Worm (Caenorhabditis elegans) whole organism, L1 larva: Measurements from ENCODE around the gene Y73B6BL.29.
"Not testable (repeated sequence)": the region's sequence is repeated elsewhere in the genome, so short reads cannot be mapped to it uniquely, and the experiment has no call there.

ENCODE experiments used
- F16B12.6 ChIP-seq: fragments of 150-350 bp; optimal IDR thresholded peaks from 2 replicates; lab custom pipeline; 2014; ENCODE audit warnings: missing biosample characterization, missing genetic modification characterization
- aha-1 ChIP-seq: fragments of 150-350 bp; optimal IDR thresholded peaks from 2 replicates; lab custom pipeline; 2014; ENCODE audit warnings: missing biosample characterization, missing genetic modification characterization
- alr-1 ChIP-seq: fragments of 200-800 bp; sonication (Bioruptor generic); optimal IDR thresholded peaks from 2 replicates; lab custom pipeline; 2018; ENCODE audit warnings: borderline replicate concordance, mild to moderate bottlenecking, missing genetic modification characterization, missing compliant biosample characterization
- aly-2 ChIP-seq: fragments of 150-350 bp; optimal IDR thresholded peaks from 2 replicates; lab custom pipeline; 2014; ENCODE audit warnings: missing biosample characterization, missing genetic modification characterization
- blmp-1 ChIP-seq: fragments of 150-350 bp; optimal IDR thresholded peaks from 2 replicates; lab custom pipeline; 2014; ENCODE audit warnings: missing biosample characterization, missing genetic modification characterization
- ceh-8 ChIP-seq: fragments of 200-800 bp; sonication (Bioruptor generic); optimal IDR thresholded peaks from 2 replicates; lab custom pipeline; 2018; ENCODE audit warnings: mild to moderate bottlenecking, missing genetic modification characterization, moderate library complexity, missing compliant biosample characterization
- ceh-88 ChIP-seq: fragments of 200-800 bp; sonication (Bioruptor generic); IDR thresholded peaks from 2 replicates; pipeline ENCODE4 v1.3.6; 2022; ENCODE audit warnings: missing genetic modification characterization, missing compliant biosample characterization
- ces-1 ChIP-seq: fragments of 150-350 bp; optimal IDR thresholded peaks from 2 replicates; lab custom pipeline; 2014; ENCODE audit warnings: missing biosample characterization, missing genetic modification reagents, missing genetic modification characterization
- dpl-1 ChIP-seq, 3 experiments: fragments of 150-350 bp in 2 of 3; sonication (generic microtip) in 1 of 3; optimal IDR thresholded peaks; 2 replicates each; lab custom pipeline; 2014 to 2017; ENCODE audit warnings: missing biosample characterization in 3 of 3, missing genetic modification characterization in 3 of 3, missing genetic modification reagents in 3 of 3
- dsc-1 ChIP-seq: sonication (generic microtip); optimal IDR thresholded peaks from 2 replicates; lab custom pipeline; 2016; ENCODE audit warnings: mild to moderate bottlenecking, missing genetic modification characterization, missing compliant biosample characterization
- efl-1 ChIP-seq, 4 experiments: fragments of 150-350 bp; optimal IDR thresholded peaks in 3 of 4; peaks in 1 of 4; 1 replicate in 1 of 4; 2 replicates in 3 of 4; lab custom pipeline; 2014; ENCODE audit warnings: missing biosample characterization in 2 of 4, missing genetic modification characterization in 2 of 4, missing genetic modification reagents in 2 of 4
- efl-3 ChIP-seq: fragments of 200-800 bp; sonication (Bioruptor generic); optimal IDR thresholded peaks from 2 replicates; lab custom pipeline; 2018; ENCODE audit warnings: mild to moderate bottlenecking, missing genetic modification characterization, missing compliant biosample characterization
- egl-13 ChIP-seq: sonication (generic microtip); optimal IDR thresholded peaks from 2 replicates; lab custom pipeline; 2016; ENCODE audit warnings: missing genotype, missing genetic modification reagents, missing genetic modification characterization, missing compliant biosample characterization
- egl-27 ChIP-seq, 2 experiments: fragments of 150-350 bp in 1 of 2; sonication (generic microtip); optimal IDR thresholded peaks; 3 replicates each; lab custom pipeline; 2017 to 2018; ENCODE audit warnings: missing biosample characterization in 2 of 2, missing genetic modification characterization in 2 of 2, missing genetic modification reagents in 2 of 2
- elt-2 ChIP-seq: sonication (generic microtip); optimal IDR thresholded peaks from 2 replicates; lab custom pipeline; 2016; ENCODE audit warnings: missing genetic modification characterization, mild to moderate bottlenecking, inconsistent platforms, missing compliant biosample characterization, missing genetic modification reagents
- fkh-10 ChIP-seq: sonication (generic microtip); optimal IDR thresholded peaks from 2 replicates; lab custom pipeline; 2017; ENCODE audit warnings: missing biosample characterization, missing genetic modification reagents, missing genetic modification characterization
- fkh-4 ChIP-seq: sonication (generic microtip); optimal IDR thresholded peaks from 2 replicates; lab custom pipeline; 2016; ENCODE audit warnings: missing compliant biosample characterization, missing genetic modification characterization, borderline replicate concordance
- fkh-8 ChIP-seq: sonication (generic microtip); optimal IDR thresholded peaks from 2 replicates; lab custom pipeline; 2016; ENCODE audit warnings: mild to moderate bottlenecking, missing genetic modification characterization, missing compliant biosample characterization
- fos-1 ChIP-seq: fragments of 150-350 bp; optimal IDR thresholded peaks from 2 replicates; lab custom pipeline; 2014; ENCODE audit warnings: missing biosample characterization, missing genetic modification characterization
- hlh-17 ChIP-seq: fragments of 200-800 bp; sonication (Bioruptor generic); optimal IDR thresholded peaks from 2 replicates; lab custom pipeline; 2018; ENCODE audit warnings: missing genetic modification characterization, mild to moderate bottlenecking, missing compliant biosample characterization, moderate library complexity, borderline replicate concordance
- hlh-4 ChIP-seq: sonication (generic microtip); optimal IDR thresholded peaks from 2 replicates; lab custom pipeline; 2016; ENCODE audit warnings: mild to moderate bottlenecking, missing genetic modification characterization, missing compliant biosample characterization
- hpl-2 ChIP-seq: fragments of 150-350 bp; optimal IDR thresholded peaks from 2 replicates; lab custom pipeline; 2014; ENCODE audit warnings: missing biosample characterization, missing genetic modification reagents, missing genetic modification characterization
- isw-1 ChIP-seq: fragments of 200-800 bp; sonication (Bioruptor generic); IDR thresholded peaks from 2 replicates; pipeline ENCODE4 v1.3.6; 2022; ENCODE audit warnings: missing genetic modification characterization, missing compliant biosample characterization
- lin-13 ChIP-seq: fragments of 150-350 bp; optimal IDR thresholded peaks from 2 replicates; lab custom pipeline; 2014; ENCODE audit warnings: missing biosample characterization, missing genetic modification reagents, missing genetic modification characterization
- lin-14 ChIP-seq: fragments of 200-800 bp; sonication (Bioruptor generic); optimal IDR thresholded peaks from 2 replicates; lab custom pipeline; 2018; ENCODE audit warnings: mild to moderate bottlenecking, missing genetic modification characterization, moderate library complexity, missing compliant biosample characterization
- lin-39 ChIP-seq: fragments of 150-350 bp; optimal IDR thresholded peaks from 2 replicates; lab custom pipeline; 2014; ENCODE audit warnings: missing biosample characterization, missing genetic modification reagents, missing genetic modification characterization
- lir-3 ChIP-seq: sonication (generic microtip); optimal IDR thresholded peaks from 2 replicates; lab custom pipeline; 2016; ENCODE audit warnings: mild to moderate bottlenecking, missing genetic modification characterization, moderate library complexity, missing compliant biosample characterization; ENCODE audit not compliant: poor library complexity
- mdl-1 ChIP-seq, 2 experiments: fragments of 150-350 bp; optimal IDR thresholded peaks; 2 replicates each; lab custom pipeline; 2014 to 2017; ENCODE audit warnings: missing biosample characterization in 2 of 2, missing genetic modification characterization in 2 of 2, inconsistent platforms in 1 of 2
- mef-2 ChIP-seq: fragments of 150-350 bp; optimal IDR thresholded peaks from 2 replicates; lab custom pipeline; 2014; ENCODE audit warnings: missing biosample characterization, missing genetic modification characterization
- nhr-11 ChIP-seq: fragments of 150-350 bp; optimal IDR thresholded peaks from 2 replicates; lab custom pipeline; 2014; ENCODE audit warnings: missing biosample characterization, missing genetic modification characterization
- nhr-12 ChIP-seq: sonication (generic microtip); optimal IDR thresholded peaks from 2 replicates; lab custom pipeline; 2017; ENCODE audit warnings: missing biosample characterization, missing genetic modification characterization
- nhr-28 ChIP-seq: fragments of 150-350 bp; optimal IDR thresholded peaks from 2 replicates; lab custom pipeline; 2014; ENCODE audit warnings: missing biosample characterization, missing genetic modification characterization
- nhr-85 ChIP-seq: sonication (generic microtip); peaks from one replicate; lab custom pipeline; 2016; ENCODE audit warnings: missing genetic modification characterization, inconsistent platforms, missing compliant biosample characterization
- pax-3 ChIP-seq: fragments of 200-800 bp; sonication (Bioruptor generic); optimal IDR thresholded peaks from 2 replicates; lab custom pipeline; 2018; ENCODE audit warnings: mild to moderate bottlenecking, missing genetic modification characterization, moderate library complexity, missing compliant biosample characterization
- pqm-1 ChIP-seq: sonication (generic microtip); optimal IDR thresholded peaks from 3 replicates; lab custom pipeline; 2017; ENCODE audit warnings: missing biosample characterization, missing genetic modification characterization
- rnt-1 ChIP-seq: sonication (generic microtip); optimal IDR thresholded peaks from 2 replicates; lab custom pipeline; 2016; ENCODE audit warnings: mild to moderate bottlenecking, missing genetic modification characterization, moderate library complexity, missing compliant biosample characterization
- skn-1 ChIP-seq: fragments of 150-350 bp; optimal IDR thresholded peaks from 2 replicates; lab custom pipeline; 2014; ENCODE audit warnings: missing biosample characterization, missing genetic modification characterization
- snpc-4 ChIP-seq: fragments of 150-350 bp; optimal IDR thresholded peaks from 2 replicates; lab custom pipeline; 2014; ENCODE audit warnings: missing biosample characterization, missing genetic modification characterization
- snu-23 ChIP-seq: sonication (generic microtip); optimal IDR thresholded peaks from 2 replicates; lab custom pipeline; 2016; ENCODE audit warnings: missing genetic modification characterization, missing compliant biosample characterization
- sox-4 ChIP-seq: sonication (generic microtip); optimal IDR thresholded peaks from 2 replicates; lab custom pipeline; 2016; ENCODE audit warnings: missing genetic modification characterization, missing compliant biosample characterization
- sptf-1 ChIP-seq: fragments of 150-350 bp; optimal IDR thresholded peaks from 2 replicates; lab custom pipeline; 2014; ENCODE audit warnings: missing biosample characterization, missing genetic modification characterization
- sup-37 ChIP-seq: fragments of 200-800 bp; sonication (Bioruptor generic); optimal IDR thresholded peaks from 2 replicates; lab custom pipeline; 2018; ENCODE audit warnings: mild to moderate bottlenecking, missing genetic modification characterization, missing compliant biosample characterization
- tbx-2 ChIP-seq: sonication (generic microtip); optimal IDR thresholded peaks from 2 replicates; lab custom pipeline; 2016; ENCODE audit warnings: missing genetic modification characterization, missing compliant biosample characterization
- tlp-1 ChIP-seq: fragments of 150-350 bp; optimal IDR thresholded peaks from 2 replicates; lab custom pipeline; 2014; ENCODE audit warnings: missing biosample characterization, missing genetic modification characterization
- unc-130 ChIP-seq: fragments of 150-350 bp; optimal IDR thresholded peaks from 2 replicates; lab custom pipeline; 2017; ENCODE audit warnings: missing biosample characterization, missing genetic modification characterization, inconsistent platforms
- unc-98 ChIP-seq: fragments of 200-800 bp; sonication (Bioruptor generic); IDR thresholded peaks from 2 replicates; pipeline ENCODE4 v1.3.6; 2022; ENCODE audit warnings: missing genetic modification characterization, missing compliant biosample characterization
- zag-1 ChIP-seq: fragments of 150-350 bp; optimal IDR thresholded peaks from 2 replicates; lab custom pipeline; 2014; ENCODE audit warnings: missing biosample characterization, missing genetic modification characterization
- ztf-11 ChIP-seq, 2 experiments: sonication (generic microtip); optimal IDR thresholded peaks; 2 replicates each; lab custom pipeline; 2016 to 2017; ENCODE audit warnings: missing genetic modification characterization in 2 of 2, missing biosample characterization in 1 of 2, missing compliant biosample characterization in 1 of 2

Y73B6BL.29 gene

DNA sequence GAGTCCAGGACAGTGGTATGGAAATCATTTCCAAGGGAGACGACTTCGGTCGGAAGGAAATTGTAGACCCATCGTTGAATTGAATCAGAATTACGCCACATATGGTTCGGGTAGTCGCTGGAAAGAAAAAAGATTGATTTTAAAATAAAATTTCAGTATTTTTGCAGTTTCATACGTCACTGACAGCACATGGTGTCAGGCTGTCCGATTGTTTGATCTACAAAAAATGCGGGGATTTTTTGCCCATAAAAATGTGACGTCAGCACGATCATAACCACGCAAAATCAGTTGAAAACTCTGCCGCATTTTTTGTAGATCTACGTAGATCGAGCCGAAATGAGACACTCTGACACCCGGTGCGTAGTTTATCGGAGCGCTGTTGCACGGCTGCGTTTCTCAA, 4.4 kb upstream of the Y73B6BL.29 start, which contains the start of gene Y73B6BL.12:
Gene Y73B6BL.12, minus strand, starts transcription at position 101 of the 400 bp plus-strand sequence.
- TF ChIP-seq dpl-1 (GFP tag; optimal IDR thresholded peaks at IDR 0.05; lab: Kevin White, UChicago); egl-27 (tag; optimal IDR thresholded peaks at IDR 0.05; lab: Kevin White, UChicago); snu-23 (GFP tag; lab: Kevin White, UChicago): not testable (repeated sequence)
- TF ChIP-seq, all 84 proteins: peak for 0; not testable (repeated sequence) for 84

DNA sequence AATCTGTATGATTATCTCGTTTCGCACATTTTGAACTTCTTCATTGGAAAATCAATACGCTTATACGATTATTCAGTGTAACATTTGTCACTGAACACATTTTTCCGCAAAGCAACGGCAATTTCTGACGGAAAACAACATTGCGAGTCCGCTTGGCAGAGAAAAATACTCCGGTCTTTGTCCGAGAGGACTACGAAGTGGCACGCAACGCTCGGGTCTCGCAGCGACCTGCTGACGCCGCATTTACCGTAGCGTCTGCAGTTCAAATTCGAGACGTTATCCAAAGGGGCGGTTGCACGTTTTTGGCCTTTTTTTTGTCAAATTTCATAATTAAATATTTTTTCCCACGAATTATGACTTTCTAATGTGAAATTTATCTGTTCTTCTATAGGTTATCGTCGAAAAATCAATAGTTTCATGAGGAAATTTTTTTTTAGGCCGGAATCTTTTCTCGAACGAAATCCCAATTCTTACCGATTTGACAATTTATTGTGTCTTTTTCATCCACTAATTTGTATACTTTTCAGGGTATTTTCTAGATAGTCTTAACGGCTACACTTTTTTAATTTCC, 2.0 kb downstream of the Y73B6BL.29 start, which contains the start of gene sqd-1:
Gene sqd-1, plus strand, starts transcription at position 521 of the 571 bp plus-strand sequence.
- peak; percentile 92 for TF ChIP-seq sox-4 (tag; lab: Kevin White, UChicago)
- peak; percentile 74 for TF ChIP-seq efl-3
- TF ChIP-seq unc-98 (GFP tag; lab: Robert Waterston, UW): peak; percentile 67; the same call in 1 of the 2 replicates
- peak; percentile 71 for TF ChIP-seq aly-2 (tag; lab: Kevin White, UChicago)
- TF ChIP-seq ceh-88: peak; percentile 93
- no peak for TF ChIP-seq hlh-4 (tag; lab: Kevin White, UChicago)
- peak; percentile 95 for TF ChIP-seq lin-13 (GFP tag; lab: Kevin White, UChicago)
- no peak for TF ChIP-seq tlp-1 (tag; lab: Kevin White, UChicago)
- TF ChIP-seq pax-3 (tag; lab: Kevin White, UChicago): peak; percentile 95
- TF ChIP-seq blmp-1 (tag; lab: Kevin White, UChicago): peak; percentile 77
- peak; percentile 98 for TF ChIP-seq isw-1 (GFP tag; lab: Robert Waterston, UW)
- TF ChIP-seq egl-27 (tag; optimal IDR thresholded peaks at IDR 0.05; lab: Kevin White, UChicago): peak in 1 of 2 experiments; percentile 52
- TF ChIP-seq aha-1 (tag; lab: Kevin White, UChicago): peak; percentile 84
- TF ChIP-seq pqm-1 (tag; lab: Kevin White, UChicago): no peak
- TF ChIP-seq hpl-2 (GFP tag; lab: Kevin White, UChicago): peak; percentile 60
- peak in 1 of 2 experiments; percentile 92 for TF ChIP-seq mdl-1 (tag; optimal IDR thresholded peaks at IDR 0.05; lab: Kevin White, UChicago)
- no peak for TF ChIP-seq ces-1
- peak; percentile 8 for TF ChIP-seq zag-1 (tag; lab: Kevin White, UChicago)
- peak; percentile 73 for TF ChIP-seq fos-1 (tag; lab: Kevin White, UChicago)
- peak; percentile 61 for TF ChIP-seq fkh-4 (tag; lab: Kevin White, UChicago)
- TF ChIP-seq nhr-28 (tag; lab: Kevin White, UChicago): no peak
- TF ChIP-seq ztf-11 (tag; optimal IDR thresholded peaks at IDR 0.05; lab: Kevin White, UChicago): peak in 1 of 2 experiments; percentile 97
- no peak for TF ChIP-seq alr-1
- peak; percentile 98 for TF ChIP-seq ceh-8 (GFP tag; lab: Kevin White, UChicago)
- TF ChIP-seq sup-37 (GFP tag; lab: Kevin White, UChicago): peak; percentile 95
- peak; percentile 92 for TF ChIP-seq lin-39
- TF ChIP-seq hlh-17 (GFP tag; lab: Kevin White, UChicago): no peak
- peak; percentile 95 for TF ChIP-seq lin-14 (GFP tag; lab: Kevin White, UChicago)
- peak; percentile 93 for TF ChIP-seq lir-3 (tag; lab: Kevin White, UChicago)
- peak; percentile 98 for TF ChIP-seq unc-130 (tag; lab: Kevin White, UChicago)
- TF ChIP-seq snpc-4 (tag; lab: Kevin White, UChicago): peak; percentile 82
- peak; percentile 94 for TF ChIP-seq fkh-8 (tag; lab: Kevin White, UChicago)
- TF ChIP-seq dpl-1 (GFP tag; optimal IDR thresholded peaks at IDR 0.05; lab: Kevin White, UChicago): peak; percentile 86 to 88 (median 88)
- peak; percentile 80 for TF ChIP-seq fkh-10 (GFP tag; lab: Kevin White, UChicago)
- peak; percentile 94 to 95 for TF ChIP-seq efl-1 (optimal IDR thresholded peaks at IDR 0.05; lab: Kevin White, UChicago)
- peak; percentile 87 to 99 for TF ChIP-seq efl-1 (GFP tag; optimal IDR thresholded peaks at IDR 0.05 in 1 of 2; lab: Kevin White, UChicago)
- peak; percentile 92 for TF ChIP-seq mef-2
- TF ChIP-seq nhr-12: peak; percentile 46
- peak; percentile 88 for TF ChIP-seq elt-2 (tag; lab: Kevin White, UChicago)
- peak; percentile 95 for TF ChIP-seq skn-1 (tag; lab: Kevin White, UChicago)
- peak; percentile 98 for TF ChIP-seq nhr-85 (tag; lab: Kevin White, UChicago)
- TF ChIP-seq nhr-11 (tag; lab: Kevin White, UChicago): peak; percentile 74
- peak; percentile 71 for TF ChIP-seq F16B12.6 (tag; lab: Kevin White, UChicago)
- TF ChIP-seq rnt-1 (tag; lab: Kevin White, UChicago): peak; percentile 98
- TF ChIP-seq tbx-2 (tag; lab: Kevin White, UChicago): peak; percentile 98
- no peak for TF ChIP-seq sptf-1
- TF ChIP-seq egl-13: peak; percentile 96
- TF ChIP-seq dsc-1 (tag; lab: Kevin White, UChicago): peak; percentile 97
